Worm (Caenorhabditis elegans) whole organism, L4/young adult: ENCODE results near the gene W01B6.8.

Experiments
- W03F9.2 ChIP-seq: fragments of 150-350 bp; optimal IDR thresholded peaks from 2 replicates; lab custom pipeline; 2014; ENCODE audit warnings: missing biosample characterization, missing genetic modification characterization
- dao-5 ChIP-seq: sonication (generic microtip); optimal IDR thresholded peaks from 2 replicates; lab custom pipeline; 2016; ENCODE audit warnings: missing genotype, missing genetic modification characterization, moderate library complexity, missing compliant biosample characterization
- him-1 ChIP-seq: sonication (generic microtip); optimal IDR thresholded peaks from 2 replicates; lab custom pipeline; 2016; ENCODE audit warnings: missing genotype, missing genetic modification reagents, missing genetic modification characterization, missing compliant biosample characterization

Gene W01B6.8

DNA sequence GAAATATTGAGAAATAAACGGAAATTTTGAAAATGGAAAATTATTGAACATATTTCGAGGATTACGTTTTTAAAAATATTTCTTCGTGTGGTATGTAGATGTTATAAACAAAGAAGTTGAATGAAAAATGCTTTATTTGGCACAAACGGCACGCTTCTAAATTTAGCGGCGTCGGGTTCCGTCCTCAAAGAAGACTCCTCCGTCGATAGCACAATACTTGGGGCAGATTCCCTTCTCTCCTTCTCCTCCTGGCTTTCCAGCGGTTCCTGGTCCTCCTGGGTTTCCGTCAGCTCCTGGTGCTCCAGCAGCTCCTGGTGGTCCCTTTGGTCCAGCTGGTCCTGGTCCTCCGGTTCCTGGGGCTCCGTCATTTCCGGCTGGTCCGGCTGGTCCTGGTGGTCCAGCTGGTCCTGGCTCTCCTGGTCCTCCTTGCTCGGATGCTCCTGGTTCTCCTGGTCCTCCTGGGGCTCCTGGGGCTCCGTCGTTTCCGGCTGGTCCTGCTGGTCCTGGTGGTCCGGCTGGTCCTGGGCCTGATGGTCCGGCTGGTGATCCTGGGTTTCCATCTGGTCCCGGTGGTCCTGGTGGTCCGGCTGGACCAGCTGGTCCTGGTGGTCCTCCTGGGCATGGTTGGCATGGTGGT, at the start of gene W01B6.8:
W01B6.8 (minus strand) TSS at position 51 of the 637 bp plus-strand sequence.
- TF ChIP-seq dao-5 (tag; lab: Kevin White, UChicago) (no peak), him-1 (tag; lab: Kevin White, UChicago) (no peak), W03F9.2 (tag; lab: Kevin White, UChicago) (no peak)

DNA sequence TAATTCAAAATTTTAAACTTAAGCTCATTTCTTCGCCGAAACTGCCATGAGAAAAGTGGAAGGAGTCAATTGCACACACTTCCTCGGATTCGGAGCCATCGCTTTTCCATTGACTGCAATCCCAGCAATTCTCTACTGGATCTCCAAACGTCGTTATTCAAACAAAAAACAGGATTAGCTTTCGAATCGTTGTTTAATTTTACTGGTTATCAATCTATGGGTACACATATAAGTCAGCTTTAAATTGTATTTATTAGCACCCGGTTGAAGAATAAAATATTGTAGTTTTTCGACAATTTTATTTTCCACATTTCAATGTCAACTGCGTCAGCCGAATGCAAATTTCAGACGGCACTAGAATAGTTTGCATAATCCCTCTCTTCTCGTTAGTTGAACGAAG, 45.8 kb upstream of the W01B6.8 start, which contains the start of gene glt-3:
glt-3 (plus strand) TSS at position 301 of the 400 bp plus-strand sequence.
- TF ChIP-seq W03F9.2 (tag; lab: Kevin White, UChicago), result no peak

DNA sequence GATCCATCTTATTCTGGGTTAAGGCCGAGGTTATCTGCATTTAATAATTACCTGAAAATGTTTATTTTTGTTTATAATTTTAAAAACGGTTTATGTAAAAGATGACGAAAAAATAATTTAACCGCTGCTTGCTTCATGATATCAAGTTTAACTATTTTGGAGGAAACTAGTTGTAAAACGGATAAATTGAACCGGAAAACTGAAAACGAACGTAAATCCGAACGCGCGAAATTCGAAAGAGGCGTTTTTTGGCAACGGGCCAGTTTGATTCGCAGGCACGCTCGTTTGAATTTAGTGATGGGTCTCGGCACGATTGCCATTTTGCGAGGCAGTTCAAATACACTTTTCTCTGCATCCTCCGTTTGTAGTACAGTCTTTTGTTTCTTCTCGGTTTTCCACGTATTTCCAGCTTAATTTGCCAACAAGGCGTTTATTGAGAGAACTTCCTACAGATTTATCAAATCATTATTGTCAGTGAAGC, 44.8 kb upstream of the W01B6.8 start, which contains the start of the genes gtbp-1 and K08F4.3:
gtbp-1 (minus strand) TSS at position 51 of the 481 bp plus-strand sequence.
K08F4.3 (plus strand) TSS at position 352 of the 481 bp plus-strand sequence.
- TF ChIP-seq dao-5 (tag; lab: Kevin White, UChicago) (no peak), W03F9.2 (tag; lab: Kevin White, UChicago) (peak; percentile 81), him-1 (tag; lab: Kevin White, UChicago) (no peak)

DNA sequence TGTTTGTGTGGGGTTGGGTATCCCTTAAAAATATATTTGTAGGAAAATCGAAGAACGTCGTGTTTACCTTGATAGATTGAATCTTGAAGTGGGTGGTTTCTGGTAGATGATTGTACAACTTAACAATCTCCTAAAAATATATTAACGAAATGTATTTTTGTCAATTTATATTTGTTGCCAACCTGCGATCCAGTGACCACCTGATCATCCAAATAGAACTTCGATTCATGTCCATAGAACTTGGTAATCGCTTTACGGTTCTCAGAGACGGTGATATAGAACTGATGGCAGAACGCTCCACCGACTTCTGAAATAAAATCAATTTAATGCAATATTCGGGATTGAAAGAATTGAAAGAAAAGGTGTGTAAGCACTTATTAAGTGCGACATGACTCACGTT, 44.3 kb upstream of the W01B6.8 start:
- TF ChIP-seq dao-5 (tag; lab: Kevin White, UChicago) (no peak), W03F9.2 (tag; lab: Kevin White, UChicago) (no peak)

DNA sequence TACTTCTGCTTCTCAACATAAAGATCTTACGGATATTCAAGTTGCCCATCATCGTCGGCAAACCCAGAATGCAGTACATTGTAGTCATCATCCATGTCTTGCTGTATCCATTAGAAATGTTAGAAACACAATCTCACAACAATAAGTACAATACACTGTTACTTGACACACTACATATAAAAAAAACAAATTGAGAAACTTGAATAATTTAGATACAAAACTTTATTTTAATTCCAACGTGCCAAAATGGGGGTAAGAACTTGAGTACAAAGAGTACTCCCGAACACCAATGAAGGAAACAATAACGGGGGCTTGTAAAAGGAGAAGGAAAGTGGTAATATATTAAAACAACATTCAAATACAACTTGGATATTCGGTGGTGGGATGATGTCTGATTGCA, 42.4 kb upstream of the W01B6.8 start, which contains the start of gene ctf-18:
ctf-18 (minus strand) TSS at position 101 of the 400 bp plus-strand sequence.
- no peak for TF ChIP-seq dao-5 (tag; lab: Kevin White, UChicago)
- no peak for TF ChIP-seq him-1 (tag; lab: Kevin White, UChicago)
- no peak for TF ChIP-seq W03F9.2 (tag; lab: Kevin White, UChicago)

DNA sequence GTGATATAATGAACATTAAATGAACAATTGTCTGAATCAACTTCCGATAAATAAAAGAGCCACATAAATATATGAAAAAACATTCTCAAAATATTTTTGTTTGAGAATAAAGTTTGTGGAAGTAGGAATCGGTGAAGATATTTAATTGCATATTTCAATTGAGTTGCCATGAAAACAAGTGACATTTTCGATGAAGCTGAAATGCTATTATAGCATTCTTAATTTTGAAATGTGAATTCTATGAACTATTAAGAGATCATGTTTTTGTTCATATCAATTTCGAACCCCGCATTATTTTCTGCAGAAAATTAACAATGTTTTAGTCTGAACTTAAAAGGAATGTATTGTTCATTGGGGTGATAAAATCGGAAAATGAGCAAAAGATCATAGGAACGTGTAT, 38.0 kb upstream of the W01B6.8 start, which contains the start of gene irld-21:
irld-21 (minus strand) TSS at position 101 of the 400 bp plus-strand sequence.
- TF ChIP-seq him-1 (tag; lab: Kevin White, UChicago) (no peak), W03F9.2 (tag; lab: Kevin White, UChicago) (no peak), dao-5 (tag; lab: Kevin White, UChicago) (no peak)

DNA sequence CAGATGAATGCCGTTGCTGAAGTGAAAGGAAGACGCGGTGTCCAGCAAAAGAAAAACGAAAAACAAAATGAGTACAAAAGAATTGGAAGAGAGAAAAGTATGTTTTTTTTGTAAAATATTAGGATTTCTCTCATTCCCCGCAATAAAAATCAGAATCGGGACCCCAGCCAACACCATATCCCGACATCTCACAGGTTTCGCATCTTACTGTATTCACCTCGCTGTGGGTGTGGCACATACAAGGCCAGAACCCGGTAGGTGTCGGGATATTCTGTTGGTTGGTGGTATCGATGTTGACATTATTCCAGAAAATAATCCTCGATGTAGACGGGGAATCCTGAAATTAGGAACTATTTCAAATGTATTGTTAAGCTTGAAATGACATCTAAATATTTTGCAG, 32.6 kb upstream of the W01B6.8 start:
- TF ChIP-seq W03F9.2 (tag; lab: Kevin White, UChicago) (no peak), dao-5 (tag; lab: Kevin White, UChicago) (no peak), him-1 (tag; lab: Kevin White, UChicago) (no peak)

DNA sequence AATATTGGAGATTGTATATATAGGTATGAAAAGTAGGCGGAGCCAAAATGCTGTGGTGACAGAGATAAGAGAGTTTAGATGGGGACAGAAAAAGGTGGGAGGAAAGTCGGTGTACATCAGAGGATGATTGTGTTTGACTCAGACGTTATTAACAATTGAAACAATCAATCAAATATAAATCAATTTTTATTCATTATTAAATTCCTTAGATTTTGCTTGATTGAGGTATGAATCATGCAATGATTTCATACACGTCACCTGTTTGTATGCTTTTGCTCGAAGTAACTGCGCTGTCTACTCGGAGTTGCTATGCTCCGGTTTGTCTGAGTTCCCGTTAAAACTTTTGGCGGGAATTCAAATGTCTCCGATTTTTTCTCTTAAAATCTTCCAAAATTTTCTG, 31.0 kb upstream of the W01B6.8 start, which contains the start of gene C04G2.10:
C04G2.10 (plus strand) TSS at position 301 of the 400 bp plus-strand sequence.
- TF ChIP-seq dao-5 (tag; lab: Kevin White, UChicago) (no peak), W03F9.2 (tag; lab: Kevin White, UChicago) (no peak), him-1 (tag; lab: Kevin White, UChicago) (no peak)

DNA sequence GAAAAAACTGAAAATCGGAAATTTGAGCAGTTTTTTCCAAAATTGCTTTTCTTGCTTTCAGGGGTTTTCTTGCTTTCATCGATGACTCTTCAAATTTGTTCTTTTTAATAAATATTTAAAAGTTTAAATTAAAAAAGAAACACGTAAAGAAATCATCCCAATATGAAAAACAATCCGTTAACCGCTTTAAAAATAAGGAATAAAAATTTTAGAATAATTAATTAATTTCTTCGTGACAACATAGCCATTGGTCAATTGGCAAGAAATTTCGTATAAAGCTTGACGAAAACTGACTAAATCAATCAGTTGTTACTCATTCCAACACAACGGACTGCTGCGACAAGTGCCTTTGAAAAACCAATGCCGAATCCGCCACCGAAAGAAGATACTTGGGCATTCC, 28.4 kb upstream of the W01B6.8 start, which contains the start of gene nsph-3.2:
nsph-3.2 (plus strand) TSS at position 301 of the 400 bp plus-strand sequence.
- no peak for TF ChIP-seq dao-5 (tag; lab: Kevin White, UChicago)
- TF ChIP-seq W03F9.2 (tag; lab: Kevin White, UChicago), result no peak
- TF ChIP-seq him-1 (tag; lab: Kevin White, UChicago), result no peak

DNA sequence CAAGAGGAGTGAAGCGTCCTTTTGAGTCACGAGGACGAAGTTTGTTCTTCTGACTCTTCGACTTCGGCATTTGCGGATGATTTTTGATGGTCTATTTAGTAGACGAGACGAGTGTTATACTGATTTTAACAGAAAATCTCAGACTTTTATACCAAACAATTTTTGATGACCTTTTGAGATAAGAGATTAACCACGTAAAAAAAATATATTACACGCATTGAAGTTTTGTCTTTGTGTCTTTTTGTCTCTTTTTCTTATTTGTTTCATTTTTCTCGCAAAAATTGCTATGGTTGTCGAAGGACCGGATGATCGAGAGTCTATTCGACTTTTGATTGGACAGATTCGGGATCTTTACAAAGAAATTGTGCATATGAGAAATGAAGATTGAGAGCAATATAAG, 27.3 kb upstream of the W01B6.8 start, which contains the start of gene spch-1:
spch-1 (minus strand) TSS at position 101 of the 400 bp plus-strand sequence.
- no peak for TF ChIP-seq W03F9.2 (tag; lab: Kevin White, UChicago)
- no peak for TF ChIP-seq dao-5 (tag; lab: Kevin White, UChicago)
- TF ChIP-seq him-1 (tag; lab: Kevin White, UChicago), result no peak

DNA sequence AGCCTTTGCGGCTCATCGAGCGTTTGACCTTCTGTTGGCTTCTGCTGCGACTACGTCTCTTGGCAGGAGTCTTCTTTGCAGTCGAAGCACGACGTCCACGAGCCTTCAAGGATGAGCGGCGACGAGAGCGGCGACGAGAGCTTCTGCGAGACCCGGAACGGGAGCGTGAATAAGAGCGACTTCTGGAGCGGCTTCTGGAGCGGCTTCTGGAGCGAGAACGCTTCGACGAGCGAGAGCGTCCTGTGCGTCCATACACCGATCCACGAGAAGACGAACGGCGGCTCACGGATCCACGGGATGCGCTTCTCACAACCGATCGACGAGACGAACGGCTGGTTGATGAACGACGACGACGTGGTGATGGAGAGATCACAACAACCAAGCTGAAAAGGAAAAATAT, 26.7 kb upstream of the W01B6.8 start:
- no peak for TF ChIP-seq dao-5 (tag; lab: Kevin White, UChicago)
- no peak for TF ChIP-seq W03F9.2 (tag; lab: Kevin White, UChicago)
- TF ChIP-seq him-1 (tag; lab: Kevin White, UChicago), result no peak

DNA sequence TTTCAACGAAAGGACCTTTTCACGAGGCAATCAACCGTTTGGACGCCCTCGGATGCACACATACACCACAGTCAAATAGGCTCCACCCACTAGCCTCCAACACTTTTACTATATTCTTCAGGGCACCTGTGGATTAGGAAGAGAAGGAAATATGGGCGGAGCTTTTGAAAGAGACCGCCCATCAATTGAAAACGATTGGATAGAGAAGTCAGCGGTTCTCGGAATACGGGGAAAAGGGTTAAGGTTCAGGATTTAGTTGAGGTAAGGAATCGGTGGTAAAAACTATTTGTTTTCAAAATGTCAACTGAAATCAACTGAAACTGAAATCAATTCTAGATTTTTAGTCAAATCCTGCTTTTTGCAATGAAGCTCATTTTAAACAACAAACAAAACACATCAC, 26.2 kb upstream of the W01B6.8 start, which contains the start of gene egl-38:
egl-38 (minus strand) TSS at position 101 of the 400 bp plus-strand sequence.
- TF ChIP-seq dao-5 (tag; lab: Kevin White, UChicago), result no peak
- TF ChIP-seq W03F9.2 (tag; lab: Kevin White, UChicago), result no peak
- no peak for TF ChIP-seq him-1 (tag; lab: Kevin White, UChicago)

DNA sequence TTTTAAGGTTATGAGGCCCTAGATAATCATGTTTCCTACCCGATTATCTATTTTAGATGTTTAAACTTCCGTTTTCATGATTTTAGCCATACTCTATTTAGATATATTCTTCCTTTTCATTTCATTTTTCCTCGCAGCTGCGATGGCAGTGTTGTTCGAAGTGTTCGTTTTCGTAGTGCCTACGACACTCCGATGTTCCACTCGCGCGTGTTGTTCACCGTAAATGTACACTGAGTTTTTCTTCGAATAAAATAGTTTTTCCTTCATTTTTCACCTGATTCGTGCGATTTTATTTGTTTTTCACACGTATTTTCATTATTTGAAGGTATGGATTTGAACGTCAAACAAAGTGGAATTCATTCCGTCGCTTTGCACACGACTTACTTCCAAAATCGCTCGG, 12.7 kb upstream of the W01B6.8 start, which contains the start of gene dis-3:
dis-3 (plus strand) TSS at position 322 of the 400 bp plus-strand sequence.
- no peak for TF ChIP-seq dao-5 (tag; lab: Kevin White, UChicago)
- TF ChIP-seq W03F9.2 (tag; lab: Kevin White, UChicago), result no peak
